Worm (Caenorhabditis elegans): ENCODE measurements around the gene C16C10.9.

DNA sequence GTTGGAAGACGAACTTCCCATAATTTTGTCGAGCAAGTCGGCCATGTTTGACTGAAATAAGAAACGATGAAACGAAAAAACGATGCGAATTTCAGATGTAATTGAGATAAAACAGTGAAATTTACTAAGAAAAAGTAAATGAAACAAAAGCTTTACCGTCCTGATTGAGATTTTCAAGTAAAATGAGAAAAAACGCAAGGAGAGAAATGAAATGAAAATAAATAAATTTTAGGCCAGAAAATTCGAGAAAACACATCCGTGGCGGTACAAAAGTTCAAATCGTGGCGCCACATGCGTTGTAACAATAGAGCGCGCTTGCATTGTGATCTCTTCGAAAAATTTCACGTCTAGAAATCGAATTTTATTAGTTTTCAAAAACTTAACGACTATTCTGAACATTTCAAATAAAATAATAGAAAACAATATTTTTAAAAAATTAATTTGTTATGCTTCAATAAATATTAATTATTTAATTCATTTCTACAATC is 19.0 kb upstream of the C16C10.9 start, which contains the start of the genes hrde-1 and C16C10.13:
- TF ChIP-seq him-1 (tag; optimal IDR thresholded peaks at IDR 0.05): no peak
- no peak for TF ChIP-seq dao-5 (tag; optimal IDR thresholded peaks at IDR 0.05)

Measured in whole organism, L4/young adult.